Fruit fly (Drosophila melanogaster): ENCODE measurements around the gene obst-H.

The obst-H gene

dm6 chr3L:15514405-15514804 is 14.6 kb downstream of the obst-H start (continued):
- TF ChIP-seq unc-4 (GFP tag; IDR thresholded peaks at IDR 0.05; ENCODE audit: partially characterized antibody) (peak; percentile 40; the same call in 1 of the 2 replicates), repo (GFP tag; optimal IDR thresholded peaks at IDR 0.05) (no peak), emc (GFP tag; optimal IDR thresholded peaks at IDR 0.05) (no peak), bowl (GFP tag; IDR thresholded peaks at IDR 0.05) (no peak), CG10147 (GFP tag; optimal IDR thresholded peaks at IDR 0.05) (no peak), CG6854 (GFP tag; optimal IDR thresholded peaks at IDR 0.05) (no peak), CG34224 (GFP tag; IDR thresholded peaks at IDR 0.05; ENCODE audit: partially characterized antibody) (peak; percentile 55; the same call in 2 of the 3 replicates), da (GFP tag; optimal IDR thresholded peaks at IDR 0.05) (no peak), CG9215 (GFP tag; IDR thresholded peaks at IDR 0.05) (no peak), ato (GFP tag; IDR thresholded peaks at IDR 0.05; ENCODE audit: partially characterized antibody) (no peak), sna (GFP tag; IDR thresholded peaks at IDR 0.05; ENCODE audit: partially characterized antibody) (peak; percentile 38; the same call in 1 of the 2 replicates), E2f2 (GFP tag; IDR thresholded peaks at IDR 0.05) (no peak), tup (GFP tag; optimal IDR thresholded peaks at IDR 0.05) (no peak), wek (GFP tag; optimal IDR thresholded peaks at IDR 0.05) (peak; percentile 50), sqz (GFP tag; optimal IDR thresholded peaks at IDR 0.05) (peak; percentile 49), CG6689 (GFP tag; IDR thresholded peaks at IDR 0.05) (no peak), Ada2b (GFP tag; IDR thresholded peaks at IDR 0.05) (no peak), Taf1 (GFP tag; IDR thresholded peaks at IDR 0.05) (no peak), Vsx1 (GFP tag; optimal IDR thresholded peaks at IDR 0.05) (peak; percentile 88), CG18764 (GFP tag; optimal IDR thresholded peaks at IDR 0.05) (no peak), phol (tag; optimal IDR thresholded peaks at IDR 0.05) (no peak), Neu2 (GFP tag; optimal IDR thresholded peaks at IDR 0.05; ENCODE audit: borderline replicate concordance) (no peak), gce (GFP tag; IDR thresholded peaks at IDR 0.05) (no peak), CG1529 (GFP tag; optimal IDR thresholded peaks at IDR 0.05) (no peak), Mrtf (GFP tag; IDR thresholded peaks at IDR 0.05) (no peak), Doc2 (GFP tag; IDR thresholded peaks at IDR 0.05) (no peak), stc (GFP tag; IDR thresholded peaks at IDR 0.05) (no peak), CG8290 (GFP tag; optimal IDR thresholded peaks at IDR 0.05) (peak; percentile 6), CG8290 (tag; optimal IDR thresholded peaks at IDR 0.05) (peak in 1 of 2 experiments; percentile 19), CHES-1-like (GFP tag; optimal IDR thresholded peaks at IDR 0.05) (peak; percentile 60), twi (tag; optimal IDR thresholded peaks at IDR 0.05) (no peak), Poxn (GFP tag; IDR thresholded peaks at IDR 0.05) (no peak), CG1602 (GFP tag; optimal IDR thresholded peaks at IDR 0.05) (no peak), Pdp1 (GFP tag; optimal IDR thresholded peaks at IDR 0.05) (no peak), E2f1 (GFP tag; IDR thresholded peaks at IDR 0.05) (no peak), Nf-YA (GFP tag; IDR thresholded peaks at IDR 0.05) (no peak), CG32532 (GFP tag; IDR thresholded peaks at IDR 0.05) (peak; percentile 60; the same call in 1 of the 2 replicates), CG14050 (GFP tag; IDR thresholded peaks at IDR 0.05) (no peak), CG7556 (GFP tag; optimal IDR thresholded peaks at IDR 0.05) (peak; percentile 13), peb (GFP tag; IDR thresholded peaks at IDR 0.05) (no peak), Fer1 (GFP tag; optimal IDR thresholded peaks at IDR 0.05) (peak; percentile 12), CG17829 (tag; optimal IDR thresholded peaks at IDR 0.05) (no peak), Side (GFP tag; optimal IDR thresholded peaks at IDR 0.05) (peak; percentile 11), CG12942 (GFP tag; optimal IDR thresholded peaks at IDR 0.05) (no peak), Lpt (GFP tag; optimal IDR thresholded peaks at IDR 0.05) (no peak), CG13123 (GFP tag; optimal IDR thresholded peaks at IDR 0.05) (no peak), ken (GFP tag; IDR thresholded peaks at IDR 0.05) (no peak), CG9437 (GFP tag; optimal IDR thresholded peaks at IDR 0.05) (peak; percentile 32), tap (tag; optimal IDR thresholded peaks at IDR 0.05) (no peak), ftz-f1 (GFP tag; optimal IDR thresholded peaks at IDR 0.05) (peak; percentile 86), pita (GFP tag; optimal IDR thresholded peaks at IDR 0.05) (no peak), shn (GFP tag; optimal IDR thresholded peaks at IDR 0.05) (no peak), Hey (tag; optimal IDR thresholded peaks at IDR 0.05) (peak; percentile 78)

Data from whole organism, embryonic.